Fruit fly (Drosophila melanogaster) whole organism, embryonic: ENCODE results near the gene Vps2.
A peak's percentile ranks its signal among the peaks of the same experiment; 100 is the strongest.

ENCODE experiments used
- Bdp1 ChIP-seq: fragments of 200-800 bp; sonication (Bioruptor generic); optimal IDR thresholded peaks from 3 replicates; lab custom pipeline; 2016; ENCODE audit warnings: missing biosample characterization, missing genetic modification characterization
- CG10462 ChIP-seq: fragments of 200-800 bp; sonication (Bioruptor generic); optimal IDR thresholded peaks from 2 replicates; lab custom pipeline; 2016; ENCODE audit warnings: missing biosample characterization, missing genetic modification characterization
- CG10959 ChIP-seq: fragments of 200-800 bp; sonication (Bioruptor generic); IDR thresholded peaks from 2 replicates; pipeline ENCODE4 v1.3.6; 2022; ENCODE audit warnings: missing biosample characterization, missing genetic modification characterization
- CG11247 ChIP-seq: fragments of 200-800 bp; sonication (Bioruptor generic); IDR thresholded peaks from 2 replicates; pipeline ENCODE4 v1.3.6; 2022; ENCODE audit warnings: missing biosample characterization, missing genetic modification characterization
- CG12104 ChIP-seq: fragments of 200-800 bp; sonication (Bioruptor generic); optimal IDR thresholded peaks from 3 replicates; lab custom pipeline; 2016; ENCODE audit warnings: missing biosample characterization, missing genetic modification characterization
- CG1233 ChIP-seq: fragments of 200-800 bp; sonication (Bioruptor generic); optimal IDR thresholded peaks from 4 replicates; lab custom pipeline; 2018; ENCODE audit warnings: missing biosample characterization, mild to moderate bottlenecking, missing genetic modification characterization
- CG13123 ChIP-seq: fragments of 200-800 bp; sonication (Bioruptor generic); optimal IDR thresholded peaks from 2 replicates; lab custom pipeline; 2016; ENCODE audit warnings: missing biosample characterization, missing genetic modification characterization
- CG13296 ChIP-seq: fragments of 200-800 bp; sonication (Bioruptor generic); optimal IDR thresholded peaks from 3 replicates; lab custom pipeline; 2018; ENCODE audit warnings: missing biosample characterization, mild to moderate bottlenecking, missing genetic modification characterization
- CG14050 ChIP-seq: fragments of 200-800 bp; sonication (Bioruptor generic); IDR thresholded peaks from 3 replicates; pipeline ENCODE4 v1.3.6; 2022; ENCODE audit warnings: missing biosample characterization, missing genetic modification characterization
- CG18262 ChIP-seq: fragments of 200-800 bp; optimal IDR thresholded peaks from 3 replicates; lab custom pipeline; 2019; ENCODE audit warnings: missing biosample characterization, mild to moderate bottlenecking, missing genetic modification characterization, moderate library complexity
- CG33557 ChIP-seq: fragments of 200-800 bp; sonication (Bioruptor generic); optimal IDR thresholded peaks from 2 replicates; lab custom pipeline; 2019; ENCODE audit warnings: missing biosample characterization, mild to moderate bottlenecking, missing genetic modification characterization, moderate library complexity
- CG4328 ChIP-seq: fragments of 200-800 bp; sonication (Bioruptor generic); optimal IDR thresholded peaks from 3 replicates; lab custom pipeline; 2017; ENCODE audit warnings: missing biosample characterization, missing genetic modification reagents, missing genetic modification characterization
- CG4707 ChIP-seq: fragments of 200-800 bp; sonication (Bioruptor generic); optimal IDR thresholded peaks from 2 replicates; lab custom pipeline; 2018; ENCODE audit warnings: missing biosample characterization, mild to moderate bottlenecking, missing genetic modification characterization, moderate library complexity
- CG4730 ChIP-seq: fragments of 200-800 bp; sonication (Bioruptor generic); IDR thresholded peaks from 2 replicates; pipeline ENCODE4 v1.3.6; 2022; ENCODE audit warnings: missing biosample characterization, missing genetic modification characterization
- CG6813 ChIP-seq: fragments of 200-800 bp; sonication (Bioruptor generic); optimal IDR thresholded peaks from 2 replicates; lab custom pipeline; 2017; ENCODE audit warnings: missing biosample characterization, missing genetic modification characterization, mild to moderate bottlenecking, moderate library complexity, missing genetic modification reagents
- CG6854 ChIP-seq: fragments of 200-800 bp; sonication (Bioruptor generic); optimal IDR thresholded peaks from 3 replicates; lab custom pipeline; 2017; ENCODE audit warnings: missing biosample characterization, mild to moderate bottlenecking, missing genetic modification characterization
- CG7963 ChIP-seq: fragments of 200-800 bp; sonication (Bioruptor generic); IDR thresholded peaks from 3 replicates; pipeline ENCODE4 v1.3.6; 2022; ENCODE audit warnings: missing biosample characterization, missing genetic modification characterization; ENCODE audit not compliant: partially characterized antibody
- D19A ChIP-seq: fragments of 200-800 bp; optimal IDR thresholded peaks from 3 replicates; lab custom pipeline; 2019; ENCODE audit warnings: missing biosample characterization, mild to moderate bottlenecking, missing genetic modification characterization, moderate library complexity
- Dip2 ChIP-seq: fragments of 200-800 bp; sonication (Bioruptor generic); IDR thresholded peaks from 2 replicates; pipeline ENCODE4 v1.3.6; 2022; ENCODE audit warnings: missing biosample characterization, missing genetic modification characterization
- Dll ChIP-seq: fragments of 200-800 bp; sonication (Bioruptor generic); IDR thresholded peaks from 4 replicates; pipeline ENCODE4 v1.3.6; 2022; ENCODE audit warnings: missing biosample characterization, missing genetic modification characterization; ENCODE audit not compliant: partially characterized antibody
- Gsc ChIP-seq: fragments of 200-800 bp; sonication (Bioruptor generic); IDR thresholded peaks from 2 replicates; pipeline ENCODE4 v1.3.6; 2022; ENCODE audit warnings: missing biosample characterization, missing genetic modification characterization
- Mad ChIP-seq: fragments of 200-800 bp; sonication (Bioruptor generic); optimal IDR thresholded peaks from 2 replicates; lab custom pipeline; 2016; ENCODE audit warnings: missing biosample characterization, missing genetic modification characterization
- Trl ChIP-seq, 3 experiments: fragments of >200 bp in 2 of 3; fragments of 200-800 bp in 1 of 3; sonication (Bioruptor generic) in 1 of 3; optimal IDR thresholded peaks; 2 replicates in 1 of 3; 3 replicates in 2 of 3; lab custom pipeline; 2016 to 2017; ENCODE audit warnings: missing biosample characterization in 1 of 3, missing genetic modification characterization in 1 of 3
- al ChIP-seq: fragments of 200-800 bp; sonication (Bioruptor generic); IDR thresholded peaks from 2 replicates; pipeline ENCODE4 v1.3.6; 2022; ENCODE audit warnings: missing biosample characterization, missing genetic modification characterization
- ash1 ChIP-seq: fragments of 200-800 bp; sonication (Bioruptor generic); optimal IDR thresholded peaks from 2 replicates; lab custom pipeline; 2018; ENCODE audit warnings: missing biosample characterization, mild to moderate bottlenecking, missing genetic modification characterization
- bigmax ChIP-seq: fragments of 200-800 bp; sonication (Bioruptor generic); optimal IDR thresholded peaks from 2 replicates; lab custom pipeline; 2018; ENCODE audit warnings: missing biosample characterization, mild to moderate bottlenecking, missing genetic modification characterization
- chinmo ChIP-seq: fragments of 200-800 bp; sonication (Bioruptor generic); IDR thresholded peaks from 4 replicates; pipeline ENCODE4 v1.3.6; 2022; ENCODE audit warnings: missing biosample characterization, missing genetic modification characterization; ENCODE audit not compliant: partially characterized antibody
- corto ChIP-seq: fragments of 200-800 bp; sonication (Bioruptor generic); optimal IDR thresholded peaks from 2 replicates; lab custom pipeline; 2016; ENCODE audit warnings: missing biosample characterization, mild to moderate bottlenecking, missing genetic modification characterization, moderate library complexity
- croc ChIP-seq: fragments of 200-800 bp; sonication (Bioruptor generic); conservative IDR thresholded peaks from 3 replicates; pipeline ENCODE4 v1.3.6; 2022; ENCODE audit warnings: missing biosample characterization, missing genetic modification characterization
- crp ChIP-seq, 2 experiments: fragments of 200-800 bp; sonication (Bioruptor generic); optimal IDR thresholded peaks; 2 replicates in 1 of 2; 3 replicates in 1 of 2; lab custom pipeline; 2017; ENCODE audit warnings: missing biosample characterization in 2 of 2, missing genetic modification characterization in 2 of 2, mild to moderate bottlenecking in 1 of 2, moderate library complexity in 1 of 2
- danr ChIP-seq: fragments of 200-800 bp; sonication (Bioruptor generic); IDR thresholded peaks from 2 replicates; pipeline ENCODE4 v1.3.6; 2022; ENCODE audit warnings: missing biosample characterization, missing genetic modification characterization
- fd3F ChIP-seq: fragments of 200-800 bp; sonication (Bioruptor generic); optimal IDR thresholded peaks from 2 replicates; lab custom pipeline; 2018; ENCODE audit warnings: missing biosample characterization, mild to moderate bottlenecking, missing genetic modification characterization, moderate library complexity
- fru ChIP-seq: fragments of >200 bp; optimal IDR thresholded peaks from 2 replicates; lab custom pipeline; 2017
- gem ChIP-seq: fragments of 200-800 bp; sonication (Bioruptor generic); optimal IDR thresholded peaks from 2 replicates; lab custom pipeline; 2019; ENCODE audit warnings: missing biosample characterization, mild to moderate bottlenecking, missing genetic modification characterization, moderate library complexity
- gro ChIP-seq: fragments of 200-800 bp; sonication (Bioruptor generic); optimal IDR thresholded peaks from 2 replicates; lab custom pipeline; 2016; ENCODE audit warnings: missing biosample characterization, missing genetic modification characterization
- her ChIP-seq: fragments of 200-800 bp; sonication (Bioruptor generic); optimal IDR thresholded peaks from 2 replicates; lab custom pipeline; 2016; ENCODE audit warnings: missing biosample characterization, missing genetic modification characterization
- lab ChIP-seq: fragments of 200-800 bp; sonication (Bioruptor generic); optimal IDR thresholded peaks from 3 replicates; lab custom pipeline; 2017; ENCODE audit warnings: missing biosample characterization, missing genetic modification characterization, mild to moderate bottlenecking, moderate library complexity, missing genetic modification reagents
- mirr ChIP-seq: fragments of 200-800 bp; sonication (Bioruptor generic); optimal IDR thresholded peaks from 3 replicates; lab custom pipeline; 2018; ENCODE audit warnings: missing biosample characterization, mild to moderate bottlenecking, missing genetic modification characterization
- mld ChIP-seq: fragments of 200-800 bp; sonication (Bioruptor generic); IDR thresholded peaks from 3 replicates; pipeline ENCODE4 v1.3.6; 2022; ENCODE audit warnings: missing biosample characterization, missing genetic modification characterization; ENCODE audit not compliant: partially characterized antibody
- repo ChIP-seq: fragments of 200-800 bp; sonication (Bioruptor generic); optimal IDR thresholded peaks from 2 replicates; lab custom pipeline; 2016; ENCODE audit warnings: missing biosample characterization, missing genetic modification characterization
- sisA ChIP-seq: fragments of 200-800 bp; sonication (Bioruptor generic); IDR thresholded peaks from 2 replicates; pipeline ENCODE4 v1.3.6; 2022; ENCODE audit warnings: missing biosample characterization, missing genetic modification characterization
- slbo ChIP-seq: fragments of 200-800 bp; sonication (Bioruptor generic); IDR thresholded peaks from 2 replicates; pipeline ENCODE4 v1.3.6; 2022; ENCODE audit warnings: missing biosample characterization, missing genetic modification characterization
- stc ChIP-seq: fragments of 200-800 bp; sonication (Bioruptor generic); IDR thresholded peaks from 2 replicates; pipeline ENCODE4 v1.3.6; 2022; ENCODE audit warnings: missing biosample characterization, missing genetic modification characterization
- tap ChIP-seq: fragments of 200-800 bp; optimal IDR thresholded peaks from 3 replicates; lab custom pipeline; 2019; ENCODE audit warnings: missing biosample characterization, mild to moderate bottlenecking, missing genetic modification characterization, moderate library complexity
- unpg ChIP-seq: fragments of 200-800 bp; sonication (Bioruptor generic); optimal IDR thresholded peaks from 3 replicates; lab custom pipeline; 2018; ENCODE audit warnings: missing biosample characterization, mild to moderate bottlenecking, missing genetic modification characterization, moderate library complexity
- wdn ChIP-seq: fragments of 200-800 bp; sonication (Bioruptor generic); IDR thresholded peaks from 2 replicates; pipeline ENCODE4 v1.3.6; 2022; ENCODE audit warnings: missing biosample characterization, missing genetic modification characterization
- z ChIP-seq: fragments of 200-800 bp; sonication (Bioruptor generic); IDR thresholded peaks from 3 replicates; pipeline ENCODE4 v1.3.6; 2022; ENCODE audit warnings: missing biosample characterization, missing genetic modification characterization
- zfh2 ChIP-seq: fragments of 200-800 bp; sonication (Bioruptor generic); optimal IDR thresholded peaks from 2 replicates; lab custom pipeline; 2016; ENCODE audit warnings: missing biosample characterization, missing genetic modification characterization

Gene Vps2

DNA sequence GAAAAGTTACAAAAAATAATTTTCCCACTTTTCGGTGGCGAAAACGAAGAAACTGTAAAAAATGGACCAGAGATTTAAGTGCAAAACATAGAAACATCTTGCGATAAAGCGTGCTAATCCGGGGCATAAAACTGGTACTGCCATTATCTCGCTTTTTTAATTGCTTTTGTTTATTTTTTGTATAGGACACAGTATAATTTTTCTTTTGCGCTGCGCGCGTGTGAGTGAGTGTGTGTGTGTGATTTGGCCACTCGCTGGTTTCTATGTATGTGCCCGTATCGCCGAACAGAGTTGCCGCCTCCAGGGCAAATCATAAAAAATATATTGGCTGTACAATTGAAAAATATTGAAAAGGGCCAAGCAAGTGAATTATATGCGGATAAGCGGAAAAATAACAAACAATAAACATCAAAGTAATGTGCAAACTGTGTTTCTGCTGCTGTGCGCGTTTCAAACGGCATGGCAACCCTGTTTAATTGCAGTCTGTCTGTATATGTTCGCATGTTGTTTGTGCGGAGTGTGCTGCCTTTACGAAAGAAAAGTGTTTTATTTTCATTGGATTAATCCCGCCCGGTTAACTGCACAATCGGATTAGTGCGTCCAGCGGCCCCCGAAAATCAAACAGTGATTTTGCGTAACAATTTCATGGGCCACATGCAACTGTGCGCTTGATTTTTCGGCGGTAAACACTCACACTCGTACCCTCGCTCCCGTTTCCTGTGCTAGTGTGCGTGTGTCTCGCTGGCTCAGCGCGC is 10.3 kb upstream of the Vps2 start (continued):
- TF ChIP-seq CG1233 (GFP tag; lab: Kevin White, UChicago): peak; percentile 94
- TF ChIP-seq slbo (GFP tag; lab: Robert Waterston, UW): peak; percentile 98
- peak; percentile 94 for TF ChIP-seq wdn (GFP tag; lab: Robert Waterston, UW)
- TF ChIP-seq CG10462 (GFP tag; lab: Kevin White, UChicago): peak; percentile 94
- TF ChIP-seq repo (GFP tag; lab: Kevin White, UChicago): peak; percentile 96
- peak; percentile 96 for TF ChIP-seq CG11247 (GFP tag; lab: Robert Waterston, UW)
- TF ChIP-seq bigmax (GFP tag; lab: Kevin White, UChicago): peak; percentile 44
- peak; percentile 94 for TF ChIP-seq al (GFP tag; lab: Robert Waterston, UW)
- peak; percentile 91 for TF ChIP-seq Bdp1 (GFP tag; lab: Kevin White, UChicago)
- TF ChIP-seq CG7963 (GFP tag; lab: Robert Waterston, UW): no peak
- no peak for TF ChIP-seq ash1 (GFP tag; lab: Kevin White, UChicago)
- TF ChIP-seq Dll: 0 out of 4 replicates have a peak, but pooled peaks have one; percentile 2
- peak; percentile 89 for TF ChIP-seq CG4328 (GFP tag; lab: Kevin White, UChicago)
- peak; percentile 68 for TF ChIP-seq Dip2
- TF ChIP-seq CG14050 (GFP tag; lab: Robert Waterston, UW): peak; percentile 95
- TF ChIP-seq her: peak; percentile 95
- peak; percentile 88 for TF ChIP-seq mirr (GFP tag; lab: Kevin White, UChicago)
- peak; percentile 89 for TF ChIP-seq fd3F (GFP tag; lab: Kevin White, UChicago)
- peak; percentile 97 for TF ChIP-seq gem (tag; lab: Kevin White, UChicago)
- peak; percentile 89 for TF ChIP-seq CG10959 (GFP tag; lab: Robert Waterston, UW)
- peak; percentile 94 for TF ChIP-seq CG18262
- TF ChIP-seq mld (GFP tag; lab: Robert Waterston, UW): no peak
- TF ChIP-seq z (GFP tag; lab: Robert Waterston, UW): peak; percentile 72; the same call in 2 of the 3 replicates
- peak; percentile 89 for TF ChIP-seq corto (GFP tag; lab: Kevin White, UChicago)
- peak; percentile 87 for TF ChIP-seq croc (GFP tag; lab: Robert Waterston, UW)
- TF ChIP-seq Gsc (GFP tag; lab: Robert Waterston, UW): peak; percentile 90
- TF ChIP-seq CG4730: peak; percentile 96
- peak; percentile 92 for TF ChIP-seq CG12104
- TF ChIP-seq sisA (GFP tag; lab: Robert Waterston, UW): peak; percentile 96
- TF ChIP-seq CG13123 (GFP tag; lab: Kevin White, UChicago): peak; percentile 95
- peak; percentile 75 for TF ChIP-seq CG33557
- peak; percentile 86 for TF ChIP-seq D19A (tag; lab: Kevin White, UChicago)
- TF ChIP-seq chinmo (GFP tag; lab: Robert Waterston, UW): 0 out of 4 replicates have a peak, but pooled peaks have one; percentile 35
- TF ChIP-seq crp (GFP tag; optimal IDR thresholded peaks at IDR 0.05; lab: Kevin White, UChicago): peak in 1 of 2 experiments; percentile 65
- peak; percentile 90 for TF ChIP-seq CG6854 (GFP tag; lab: Kevin White, UChicago)
- peak; percentile 85 for TF ChIP-seq CG13296
- peak; percentile 99 for TF ChIP-seq gro (GFP tag; lab: Kevin White, UChicago)
- peak; percentile 51 for TF ChIP-seq fru (lab: Kevin White, UChicago)
- TF ChIP-seq lab (GFP tag; lab: Kevin White, UChicago): peak; percentile 98
- peak in 1 of 2 experiments; percentile 76 for TF ChIP-seq Trl (optimal IDR thresholded peaks at IDR 0.05; lab: Kevin White, UChicago)
- peak; percentile 98 for TF ChIP-seq Trl (GFP tag; optimal IDR thresholded peaks at IDR 0.05; lab: Kevin White, UChicago)
- peak; percentile 96 for TF ChIP-seq zfh2 (GFP tag; lab: Kevin White, UChicago)
- peak; percentile 85 for TF ChIP-seq tap (tag; lab: Kevin White, UChicago)
- peak; percentile 76 for TF ChIP-seq CG4707 (GFP tag; lab: Kevin White, UChicago)
- TF ChIP-seq Mad: peak; percentile 95
- TF ChIP-seq CG6813: peak; percentile 94
- peak; percentile 91 for TF ChIP-seq danr (GFP tag; lab: Robert Waterston, UW)
- TF ChIP-seq unpg (GFP tag; lab: Kevin White, UChicago): peak; percentile 97
- peak; percentile 97 for TF ChIP-seq stc
